Fruit fly (Drosophila melanogaster): ENCODE measurements around the gene CG42264.
A peak's percentile ranks its signal among the peaks of the same experiment; 100 is the strongest.

CG42264 gene

DNA sequence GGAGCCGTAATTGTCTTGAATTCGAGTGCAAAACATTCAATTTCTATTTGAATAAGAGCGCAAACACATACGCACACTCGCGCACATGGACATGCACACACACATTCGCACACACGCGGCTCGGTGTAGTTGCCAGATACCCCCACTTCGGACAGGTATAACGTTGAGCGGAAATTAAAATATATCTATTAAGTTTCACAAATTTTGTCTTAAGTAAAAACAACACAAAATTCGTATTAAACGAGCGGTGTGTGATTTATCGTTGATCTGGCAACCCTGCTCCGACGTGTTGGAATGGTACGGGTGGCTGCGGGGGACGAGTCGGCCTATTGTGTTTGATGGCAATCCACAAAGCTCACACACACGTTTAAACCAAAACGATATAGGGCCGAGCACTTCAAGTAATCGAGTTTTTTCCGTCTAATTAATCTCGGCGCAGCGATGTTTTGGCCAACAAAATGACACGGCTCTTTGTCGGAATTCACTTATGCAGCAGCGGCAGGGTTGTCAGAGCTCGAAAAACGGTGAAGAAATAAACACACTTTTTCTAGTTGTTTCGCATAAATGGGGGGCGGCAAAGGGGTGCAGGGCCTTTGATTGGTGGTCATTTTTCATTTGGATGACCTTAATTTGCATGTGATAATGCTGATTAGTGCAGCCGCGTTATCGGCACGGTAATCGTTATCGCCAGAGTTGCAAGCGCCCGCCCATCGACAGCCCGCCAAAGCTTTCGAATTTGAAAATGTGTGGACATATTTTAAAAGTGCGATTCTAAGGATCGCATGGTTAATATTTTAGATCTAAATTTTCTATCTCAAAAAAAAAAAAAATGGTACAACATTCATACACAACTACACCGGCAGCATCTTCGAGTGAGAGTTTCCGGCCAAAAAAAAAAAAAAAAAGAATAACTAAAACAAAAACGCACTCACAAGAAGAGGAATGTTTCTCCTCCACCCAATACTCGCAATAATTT lies 30.3 kb downstream of the CG42264 start (continued):
- peak; percentile 45 for TF ChIP-seq Asciz (GFP tag; optimal IDR thresholded peaks at IDR 0.05)
- TF ChIP-seq CG13296 (GFP tag; optimal IDR thresholded peaks at IDR 0.05): peak; percentile 74
- peak; percentile 76 for TF ChIP-seq lilli (GFP tag; optimal IDR thresholded peaks at IDR 0.05)
- no peak for TF ChIP-seq CG8359 (GFP tag; optimal IDR thresholded peaks at IDR 0.05; ENCODE audit: borderline replicate concordance)
- TF ChIP-seq Scr (GFP tag; IDR thresholded peaks at IDR 0.05; ENCODE audit: partially characterized antibody): 0 out of 2 replicates have a peak, but pooled peaks have one; percentile 6
- peak; percentile 65 for TF ChIP-seq gsb (GFP tag; IDR thresholded peaks at IDR 0.05)
- no peak for TF ChIP-seq pita (GFP tag; optimal IDR thresholded peaks at IDR 0.05)
- TF ChIP-seq CHES-1-like (GFP tag; optimal IDR thresholded peaks at IDR 0.05): no peak
- TF ChIP-seq Hr3 (GFP tag; optimal IDR thresholded peaks at IDR 0.05): peak; percentile 34
- TF ChIP-seq jumu (GFP tag; optimal IDR thresholded peaks at IDR 0.05): peak; percentile 43
- no peak for TF ChIP-seq usp (GFP tag; optimal IDR thresholded peaks at IDR 0.05)
- peak; percentile 51 for TF ChIP-seq CG3407 (GFP tag; optimal IDR thresholded peaks at IDR 0.05)
- peak; percentile 71 for TF ChIP-seq Atf6 (GFP tag; IDR thresholded peaks at IDR 0.05)
- TF ChIP-seq CG18619 (GFP tag; optimal IDR thresholded peaks at IDR 0.05): peak; percentile 72
- peak; percentile 78 for TF ChIP-seq ranshi (GFP tag; IDR thresholded peaks at IDR 0.05)
- TF ChIP-seq D19B (GFP tag; optimal IDR thresholded peaks at IDR 0.05): peak; percentile 58

DNA sequence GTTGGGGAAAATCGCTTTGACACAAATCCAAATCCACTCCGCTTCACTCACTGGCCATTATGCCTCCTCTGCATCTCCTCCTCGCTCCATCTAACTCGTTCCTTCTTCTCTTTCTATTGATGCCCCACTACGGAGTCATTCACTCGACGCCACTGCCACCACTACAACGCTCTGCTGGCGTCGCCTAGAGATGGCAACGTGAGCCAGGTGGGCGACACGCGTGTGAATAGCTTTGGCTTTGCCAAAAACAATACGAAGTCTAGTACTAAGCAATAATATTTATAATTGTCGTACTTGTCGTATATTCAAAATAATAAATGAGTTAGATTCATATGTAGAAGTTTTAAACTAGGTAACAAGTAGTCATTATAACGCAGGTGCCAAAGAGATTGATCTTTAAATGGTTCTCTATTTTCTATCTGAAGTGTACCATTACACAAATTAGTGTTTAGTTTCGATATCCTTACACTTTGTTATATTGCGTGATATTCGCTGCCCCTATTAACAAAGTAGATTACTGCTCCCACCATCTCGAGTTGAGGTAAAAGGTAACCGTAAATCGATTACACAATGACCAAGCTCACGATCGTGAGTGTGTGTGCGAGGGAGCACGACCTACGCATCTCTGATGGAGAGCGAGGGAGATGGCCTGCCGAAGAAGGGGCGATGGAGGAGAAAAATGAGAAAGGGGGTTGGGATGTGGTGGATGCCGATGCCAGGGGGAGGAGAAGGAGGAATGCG lies 31.3 kb downstream of the CG42264 start:
- TF ChIP-seq peb (GFP tag; IDR thresholded peaks at IDR 0.05) (no peak), CG11456 (GFP tag; IDR thresholded peaks at IDR 0.05) (0 out of 3 replicates have a peak, but pooled peaks have one; percentile 35), knrl (GFP tag; IDR thresholded peaks at IDR 0.05; ENCODE audit: partially characterized antibody) (peak; percentile 69; the same call in 2 of the 3 replicates), Opbp (GFP tag; IDR thresholded peaks at IDR 0.05; ENCODE audit: partially characterized antibody) (peak; percentile 37; the same call in 1 of the 3 replicates), p53 (GFP tag; optimal IDR thresholded peaks at IDR 0.05) (no peak), CG10267 (tag; optimal IDR thresholded peaks at IDR 0.05) (peak; percentile 8), Bgb (GFP tag; IDR thresholded peaks at IDR 0.05; ENCODE audit: partially characterized antibody) (peak; percentile 70), lab (GFP tag; optimal IDR thresholded peaks at IDR 0.05) (peak; percentile 21), CG9609 (GFP tag; optimal IDR thresholded peaks at IDR 0.05) (peak; percentile 36), sob (GFP tag; IDR thresholded peaks at IDR 0.05) (peak; percentile 17; the same call in 1 of the 2 replicates), phol (tag; optimal IDR thresholded peaks at IDR 0.05) (peak; percentile 32), prd (optimal IDR thresholded peaks at IDR 0.05) (no peak), prd (GFP tag; IDR thresholded peaks at IDR 0.05) (peak; percentile 32; the same call in 1 of the 3 replicates), CG6854 (GFP tag; optimal IDR thresholded peaks at IDR 0.05) (no peak), MBD-R2 (GFP tag; IDR thresholded peaks at IDR 0.05) (peak; percentile 14; the same call in 1 of the 2 replicates), CG8478 (optimal IDR thresholded peaks at IDR 0.05) (no peak), Hmr (GFP tag; optimal IDR thresholded peaks at IDR 0.05) (peak; percentile 41), CG13424 (tag; optimal IDR thresholded peaks at IDR 0.05) (peak; percentile 43), CG1832 (GFP tag; optimal IDR thresholded peaks at IDR 0.05) (peak; percentile 79), Blimp-1 (GFP tag; optimal IDR thresholded peaks at IDR 0.05) (peak; percentile 20), ranshi (GFP tag; IDR thresholded peaks at IDR 0.05) (no peak), mld (GFP tag; IDR thresholded peaks at IDR 0.05; ENCODE audit: partially characterized antibody) (peak; percentile 51; the same call in 1 of the 3 replicates), Sry-δ (GFP tag; optimal IDR thresholded peaks at IDR 0.05) (peak; percentile 69), CG4404 (GFP tag; IDR thresholded peaks at IDR 0.05) (no peak), bcd (GFP tag; optimal IDR thresholded peaks at IDR 0.05) (peak; percentile 41), CG6689 (GFP tag; IDR thresholded peaks at IDR 0.05) (0 out of 2 replicates have a peak, but pooled peaks have one; percentile 7), ttk (GFP tag; IDR thresholded peaks at IDR 0.05) (no peak), z (GFP tag; IDR thresholded peaks at IDR 0.05) (peak; percentile 62; the same call in 2 of the 3 replicates), CG8290 (GFP tag; optimal IDR thresholded peaks at IDR 0.05) (no peak), CG8290 (tag; optimal IDR thresholded peaks at IDR 0.05) (peak in 1 of 2 experiments; percentile 41), CG12391 (tag; optimal IDR thresholded peaks at IDR 0.05) (peak; percentile 1)
